Worm (Caenorhabditis elegans) whole organism, young adult: ENCODE data around the gene glt-1.

Experiments
- B0019.2 ChIP-seq: fragments of 200-800 bp; sonication (Bioruptor generic); conservative IDR thresholded peaks from 2 replicates; pipeline ENCODE4 v1.3.6; 2022; ENCODE audit warnings: missing genetic modification reagents, missing genetic modification characterization, missing compliant biosample characterization
- B0336.3 ChIP-seq: fragments of 200-800 bp; sonication (Bioruptor generic); IDR thresholded peaks from 2 replicates; pipeline ENCODE4 v1.3.6; 2022; ENCODE audit warnings: missing genetic modification characterization, missing compliant biosample characterization
- C06A6.2 ChIP-seq: fragments of 200-800 bp; sonication (Bioruptor generic); conservative IDR thresholded peaks from 2 replicates; pipeline ENCODE4 v1.3.6; 2022; ENCODE audit warnings: missing genetic modification characterization, missing compliant biosample characterization
- C17E4.6 ChIP-seq: fragments of 200-800 bp; sonication (Bioruptor generic); IDR thresholded peaks from 2 replicates; pipeline ENCODE4 v1.3.6; 2022; ENCODE audit warnings: missing genetic modification reagents, missing genetic modification characterization, missing compliant biosample characterization
- F57A8.1 ChIP-seq: fragments of 200-800 bp; sonication (Bioruptor generic); optimal IDR thresholded peaks from 2 replicates; lab custom pipeline; 2018; ENCODE audit warnings: mild to moderate bottlenecking, missing genetic modification characterization, moderate library complexity, missing compliant biosample characterization
- Y79H2A.3 ChIP-seq: fragments of 200-800 bp; sonication (Bioruptor generic); conservative IDR thresholded peaks from 2 replicates; pipeline ENCODE4 v1.3.6; 2022; ENCODE audit warnings: missing genetic modification reagents, missing genetic modification characterization, missing compliant biosample characterization
- akir-1 ChIP-seq: fragments of 200-800 bp; sonication (Bioruptor generic); optimal IDR thresholded peaks from 2 replicates; lab custom pipeline; 2018; ENCODE audit warnings: mild to moderate bottlenecking, missing genetic modification characterization, moderate library complexity, missing compliant biosample characterization
- aptf-3 ChIP-seq: fragments of 200-800 bp; sonication (Bioruptor generic); IDR thresholded peaks from 2 replicates; pipeline ENCODE4 v1.3.6; 2022; ENCODE audit warnings: missing genetic modification characterization, missing compliant biosample characterization
- attf-5 ChIP-seq: fragments of 200-800 bp; sonication (Bioruptor generic); optimal IDR thresholded peaks from 2 replicates; lab custom pipeline; 2018; ENCODE audit warnings: mild to moderate bottlenecking, missing genetic modification characterization, missing compliant biosample characterization
- ceh-100 ChIP-seq: fragments of 200-800 bp; sonication (Bioruptor generic); IDR thresholded peaks from 2 replicates; pipeline ENCODE4 v1.3.6; 2022; ENCODE audit warnings: missing genetic modification reagents, missing genetic modification characterization, missing compliant biosample characterization
- chd-7 ChIP-seq: sonication (generic microtip); optimal IDR thresholded peaks from 2 replicates; lab custom pipeline; 2016; ENCODE audit warnings: mild to moderate bottlenecking, missing genetic modification characterization, moderate library complexity, missing compliant biosample characterization
- dpff-1 ChIP-seq: sonication (generic microtip); optimal IDR thresholded peaks from 2 replicates; lab custom pipeline; 2017; ENCODE audit warnings: mild to moderate bottlenecking, missing genetic modification characterization, missing compliant biosample characterization
- efl-1 ChIP-seq: fragments of 150-350 bp; optimal IDR thresholded peaks from 2 replicates; lab custom pipeline; 2014; ENCODE audit warnings: missing biosample characterization, missing genetic modification reagents, missing genetic modification characterization
- egl-18 ChIP-seq: fragments of 200-800 bp; sonication (Bioruptor generic); IDR thresholded peaks from 2 replicates; pipeline ENCODE4 v1.3.6; 2022; ENCODE audit warnings: missing genetic modification reagents, missing genetic modification characterization, missing compliant biosample characterization
- hsf-1 ChIP-seq: fragments of 200-800 bp; sonication (Bioruptor generic); IDR thresholded peaks from 2 replicates; pipeline ENCODE4 v1.3.6; 2022; ENCODE audit warnings: missing genetic modification reagents, missing genetic modification characterization, missing compliant biosample characterization
- let-607 ChIP-seq, 2 experiments: fragments of 200-800 bp in 1 of 2; sonication (Bioruptor generic) in 1 of 2; sonication (generic microtip) in 1 of 2; optimal IDR thresholded peaks; 2 replicates each; lab custom pipeline; 2016 to 2018; ENCODE audit warnings: mild to moderate bottlenecking in 2 of 2, missing compliant biosample characterization in 2 of 2, missing genetic modification characterization in 2 of 2, moderate library complexity in 2 of 2, missing genotype in 1 of 2
- lin-35 ChIP-seq, 3 experiments: fragments of 150-350 bp in 2 of 3; sonication (generic microtip) in 1 of 3; optimal IDR thresholded peaks; 2 replicates each; lab custom pipeline; 2014 to 2018; ENCODE audit warnings: missing biosample characterization in 3 of 3, missing genetic modification characterization in 3 of 3, missing genetic modification reagents in 3 of 3
- lir-1 ChIP-seq: fragments of 200-800 bp; sonication (Bioruptor generic); conservative IDR thresholded peaks from 2 replicates; pipeline ENCODE4 v1.3.6; 2022; ENCODE audit warnings: missing genetic modification reagents, missing genetic modification characterization, missing compliant biosample characterization
- madf-3 ChIP-seq: fragments of 200-800 bp; sonication (Bioruptor generic); IDR thresholded peaks from 2 replicates; pipeline ENCODE4 v1.3.6; 2022; ENCODE audit warnings: missing genetic modification reagents, missing genetic modification characterization, missing compliant biosample characterization
- madf-6 ChIP-seq: fragments of 200-800 bp; sonication (Bioruptor generic); IDR thresholded peaks from 2 replicates; pipeline ENCODE4 v1.3.6; 2022; ENCODE audit warnings: missing genetic modification reagents, missing genetic modification characterization, missing compliant biosample characterization
- nhr-179 ChIP-seq: sonication (generic microtip); optimal IDR thresholded peaks from 2 replicates; lab custom pipeline; 2016; ENCODE audit warnings: mild to moderate bottlenecking, missing genetic modification characterization, missing compliant biosample characterization
- nhr-80 ChIP-seq: sonication (generic microtip); optimal IDR thresholded peaks from 2 replicates; lab custom pipeline; 2016; ENCODE audit warnings: missing genetic modification characterization, missing compliant biosample characterization
- rec-8 ChIP-seq, 2 experiments: sonication (generic microtip); optimal IDR thresholded peaks; 2 replicates each; lab custom pipeline; 2016; ENCODE audit warnings: mild to moderate bottlenecking in 2 of 2, missing genetic modification characterization in 2 of 2, missing genetic modification reagents in 2 of 2, missing genotype in 2 of 2, missing biosample characterization in 1 of 2, missing compliant biosample characterization in 1 of 2, moderate library complexity in 1 of 2
- repo-1 ChIP-seq: sonication (generic microtip); optimal IDR thresholded peaks from 2 replicates; lab custom pipeline; 2017; ENCODE audit warnings: mild to moderate bottlenecking, missing genetic modification characterization, missing compliant biosample characterization
- sdz-38 ChIP-seq: sonication (generic microtip); optimal IDR thresholded peaks from 2 replicates; lab custom pipeline; 2016; ENCODE audit warnings: missing genotype, missing genetic modification characterization, missing compliant biosample characterization
- sea-2 ChIP-seq: fragments of 200-800 bp; sonication (Bioruptor generic); IDR thresholded peaks from 2 replicates; pipeline ENCODE4 v1.3.6; 2022; ENCODE audit warnings: missing genetic modification characterization, missing compliant biosample characterization
- snpc-1.3 ChIP-seq: sonication (generic microtip); optimal IDR thresholded peaks from 2 replicates; lab custom pipeline; 2017; ENCODE audit warnings: missing genetic modification characterization, mild to moderate bottlenecking, missing compliant biosample characterization, antibody characterized with exemption, moderate library complexity, missing genotype, missing genetic modification reagents; ENCODE audit not compliant: insufficient read depth
- snpc-3.4 ChIP-seq: sonication (generic microtip); optimal IDR thresholded peaks from 2 replicates; lab custom pipeline; 2017; ENCODE audit warnings: missing genetic modification characterization, mild to moderate bottlenecking, missing compliant biosample characterization, antibody characterized with exemption, moderate library complexity, missing genotype, missing genetic modification reagents
- tbp1 ChIP-seq: fragments of 200-800 bp; sonication (Bioruptor generic); optimal IDR thresholded peaks from 2 replicates; lab custom pipeline; 2018; ENCODE audit warnings: mild to moderate bottlenecking, missing genetic modification characterization, missing compliant biosample characterization
- tlf-1 ChIP-seq: fragments of 200-800 bp; sonication (Bioruptor generic); optimal IDR thresholded peaks from 2 replicates; lab custom pipeline; 2018; ENCODE audit warnings: mild to moderate bottlenecking, missing genetic modification characterization, missing compliant biosample characterization
- zfh-2 ChIP-seq: fragments of 200-800 bp; sonication (Bioruptor generic); conservative IDR thresholded peaks from 2 replicates; pipeline ENCODE4 v1.3.6; 2022; ENCODE audit warnings: missing genetic modification reagents, missing genetic modification characterization, missing compliant biosample characterization
- zim-3 ChIP-seq: sonication (generic microtip); optimal IDR thresholded peaks from 2 replicates; lab custom pipeline; 2017; ENCODE audit warnings: mild to moderate bottlenecking, missing genetic modification characterization, moderate library complexity, missing compliant biosample characterization
- ztf-18 ChIP-seq: sonication (generic microtip); optimal IDR thresholded peaks from 2 replicates; lab custom pipeline; 2016; ENCODE audit warnings: missing genotype, mild to moderate bottlenecking, missing genetic modification characterization, missing compliant biosample characterization

glt-1 gene

DNA sequence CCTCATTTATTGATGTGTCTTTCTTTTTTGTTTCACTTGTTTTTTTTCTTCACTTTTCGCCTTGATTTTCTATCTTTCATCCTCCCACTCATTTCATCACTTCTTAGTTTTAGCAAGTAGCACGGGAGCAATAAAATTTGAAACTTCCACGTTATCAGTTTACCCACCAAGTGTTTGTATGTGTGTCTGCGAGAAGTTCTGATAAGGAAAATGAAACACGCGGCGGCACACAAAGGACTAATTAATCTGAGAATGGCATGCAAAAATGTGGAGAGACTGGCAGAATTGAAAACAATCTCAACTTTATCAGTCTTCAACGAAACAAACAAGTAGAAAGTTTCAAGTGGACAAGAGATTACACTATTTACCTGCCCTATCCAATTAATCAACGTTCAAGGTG, 38.4 kb downstream of the glt-1 start (continued):
- no peak for TF ChIP-seq aptf-3 (GFP tag; lab: Robert Waterston, UW)
- TF ChIP-seq B0336.3, result no peak

ce11 chrX:3535505-3535904, 39.7 kb downstream of the glt-1 start:
- TF ChIP-seq Y79H2A.3 (GFP tag; lab: Robert Waterston, UW), result no peak
- TF ChIP-seq ztf-18 (tag; lab: Kevin White, UChicago), result no peak
- TF ChIP-seq egl-18 (GFP tag; lab: Robert Waterston, UW), result no peak
- TF ChIP-seq nhr-179 (tag; lab: Kevin White, UChicago), result no peak
- TF ChIP-seq akir-1 (GFP tag; lab: Kevin White, UChicago), result no peak
- no peak for TF ChIP-seq ceh-100
- no peak for TF ChIP-seq F57A8.1 (GFP tag; lab: Kevin White, UChicago)
- no peak for TF ChIP-seq sea-2 (GFP tag; lab: Robert Waterston, UW)
- TF ChIP-seq sdz-38 (tag; lab: Kevin White, UChicago), result no peak
- no peak for TF ChIP-seq rec-8 (tag; optimal IDR thresholded peaks at IDR 0.05; lab: Kevin White, UChicago)
- no peak for TF ChIP-seq C06A6.2 (GFP tag; lab: Robert Waterston, UW)
- TF ChIP-seq nhr-80 (tag; lab: Kevin White, UChicago), result no peak
- no peak for TF ChIP-seq C17E4.6 (GFP tag; lab: Robert Waterston, UW)
- no peak for TF ChIP-seq madf-6 (GFP tag; lab: Robert Waterston, UW)
- no peak for TF ChIP-seq lin-35 (GFP tag; optimal IDR thresholded peaks at IDR 0.05; lab: Kevin White, UChicago)
- no peak for TF ChIP-seq tbp1 (GFP tag; lab: Kevin White, UChicago)
- TF ChIP-seq aptf-3 (GFP tag; lab: Robert Waterston, UW), result no peak
- no peak for TF ChIP-seq repo-1 (tag; lab: Kevin White, UChicago)
- no peak for TF ChIP-seq lir-1 (GFP tag; lab: Robert Waterston, UW)

DNA sequence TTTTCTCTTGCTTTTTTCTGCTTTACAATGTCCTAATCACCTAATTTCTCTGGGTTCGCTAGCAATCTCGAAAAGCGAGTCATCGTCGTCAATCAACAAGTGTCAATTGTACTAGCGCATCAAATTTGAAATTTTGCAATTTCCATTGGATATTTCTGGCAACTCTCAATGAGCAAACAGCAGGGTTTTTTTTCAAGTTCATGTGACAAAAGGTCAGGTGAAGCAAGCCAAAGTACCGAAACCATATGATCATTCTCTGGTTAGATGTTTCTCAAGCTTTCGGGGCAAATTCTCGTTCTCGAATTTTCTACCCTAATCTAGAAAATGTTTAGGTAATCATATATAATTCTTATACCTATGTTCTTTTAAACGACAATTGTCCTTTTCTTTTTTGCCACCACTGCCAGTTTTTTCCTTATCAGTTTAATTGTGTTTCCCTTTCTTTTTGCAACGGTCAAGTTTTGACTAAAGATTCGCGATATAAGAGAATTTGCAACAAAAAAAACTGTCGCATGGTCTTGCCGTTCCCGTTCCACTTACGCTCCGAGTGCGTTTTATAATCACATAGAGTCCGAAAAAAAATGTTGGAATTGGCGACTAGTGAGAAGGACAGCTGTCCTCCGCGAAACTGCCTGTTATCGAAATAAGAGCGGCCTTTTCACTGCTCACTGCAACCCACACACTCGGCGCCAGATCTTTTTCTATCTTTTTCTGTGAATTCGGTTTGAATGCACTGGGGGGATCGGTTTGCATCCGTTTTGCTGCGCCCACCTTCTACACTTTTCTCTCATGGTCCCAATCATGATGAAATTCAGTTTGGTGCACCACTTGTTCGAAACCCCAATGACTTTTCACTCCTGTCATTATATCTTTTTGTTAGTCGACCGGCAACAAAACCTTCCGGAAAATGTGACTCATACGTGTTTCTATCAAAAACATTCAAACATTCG, 40.8 kb downstream of the glt-1 start:
- TF ChIP-seq nhr-80 (tag; lab: Kevin White, UChicago) (peak; percentile 10), hsf-1 (GFP tag; lab: Robert Waterston, UW) (peak; percentile 80), B0019.2 (no peak)

- TF ChIP-seq rec-8 (tag; optimal IDR thresholded peaks at IDR 0.05; lab: Kevin White, UChicago), result no peak
- no peak for TF ChIP-seq zim-3 (tag; lab: Kevin White, UChicago)
- no peak for TF ChIP-seq efl-1
- no peak for TF ChIP-seq dpff-1 (tag; lab: Kevin White, UChicago)
- no peak for TF ChIP-seq zfh-2 (GFP tag; lab: Robert Waterston, UW)
- TF ChIP-seq madf-3 (GFP tag; lab: Robert Waterston, UW), result no peak
- no peak for TF ChIP-seq snpc-3.4 (tag; lab: Kevin White, UChicago)
- no peak for TF ChIP-seq snpc-1.3 (tag; lab: Kevin White, UChicago)
- no peak for TF ChIP-seq attf-5 (GFP tag; lab: Kevin White, UChicago)
- no peak for TF ChIP-seq let-607 (tag; optimal IDR thresholded peaks at IDR 0.05; lab: Kevin White, UChicago)
- no peak for TF ChIP-seq tlf-1 (GFP tag; lab: Kevin White, UChicago)
- no peak for TF ChIP-seq chd-7 (tag; lab: Kevin White, UChicago)
- TF ChIP-seq, all 124 proteins: peak for 0
Measured at ce11 chrX:3537335-3537734, 41.5 kb downstream of the glt-1 start, which contains the start of gene gyg-1. TSS of gene gyg-1 (plus strand) at chrX:3537635.
